Fruit fly (Drosophila melanogaster) S2 (cell line): ENCODE results near the gene Wdr62.

ENCODE experiments used
- CG8478 ChIP-seq: fragments of >200 bp; optimal IDR thresholded peaks from 2 replicates; lab custom pipeline; 2018
- CTCF ChIP-seq, 2 experiments: fragments of >200 bp; optimal IDR thresholded peaks; 2 replicates each; lab custom pipeline; 2018

- TF ChIP-seq CG8478, result no peak
- TF ChIP-seq CTCF (optimal IDR thresholded peaks at IDR 0.05; lab: Kevin White, UChicago), result no peak
Observed at dm6 chr2L:1837717-1838368, 46.6 kb upstream of the Wdr62 start.
